Worm (Caenorhabditis elegans) whole organism, late embryonic: Measurements from ENCODE around the gene M04C3.5.

ENCODE experiments used
- elt-2 ChIP-seq: sonication (generic microtip); optimal IDR thresholded peaks from 2 replicates; lab custom pipeline; 2016; ENCODE audit warnings: missing genetic modification reagents, missing genetic modification characterization, missing compliant biosample characterization
- pag-3 ChIP-seq: sonication (generic microtip); optimal IDR thresholded peaks from 2 replicates; lab custom pipeline; 2016; ENCODE audit warnings: missing compliant biosample characterization, missing genetic modification characterization, borderline replicate concordance
- pqm-1 ChIP-seq: sonication (generic microtip); optimal IDR thresholded peaks from 2 replicates; lab custom pipeline; 2016; ENCODE audit warnings: missing genetic modification characterization, missing compliant biosample characterization

DNA sequence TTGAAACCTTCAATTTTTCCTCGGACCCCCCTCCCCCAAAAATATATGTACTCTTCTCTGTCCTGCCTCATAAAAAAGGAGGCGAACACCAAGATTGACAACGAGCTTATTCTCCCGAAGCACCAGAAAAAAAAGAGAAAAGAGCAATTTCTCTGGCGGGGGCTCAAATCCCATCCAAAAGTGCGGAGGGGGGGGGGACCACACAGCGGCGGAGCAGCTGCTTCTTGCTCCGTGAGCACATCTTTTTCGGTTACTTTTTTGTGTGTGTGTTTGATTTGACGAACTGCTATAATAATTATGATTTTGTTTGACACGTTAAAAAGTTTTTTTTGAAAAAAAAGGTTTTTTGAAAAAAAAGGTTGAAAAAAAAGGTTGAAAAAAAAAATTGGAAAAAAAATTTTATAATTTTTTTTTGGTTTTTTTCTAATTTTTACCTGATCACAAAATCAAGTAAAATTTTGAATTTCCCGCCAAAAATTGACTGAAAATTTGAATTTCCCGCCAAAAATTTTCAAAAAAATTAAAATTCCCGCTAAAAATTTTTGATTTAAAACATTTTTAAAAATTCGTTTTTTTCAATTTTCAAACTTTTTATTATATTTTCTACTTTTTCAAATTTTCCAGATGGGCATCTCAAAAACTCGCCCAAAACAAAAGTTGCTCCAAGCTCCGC lies 24.4 kb downstream of the M04C3.5 start, which contains the start of gene Y43F8B.10:
- TF ChIP-seq pag-3 (tag; lab: Kevin White, UChicago) = no peak
- TF ChIP-seq pqm-1 = no peak
- TF ChIP-seq elt-2 (tag; lab: Kevin White, UChicago) = no peak
